Worm (Caenorhabditis elegans) whole organism, L3 larva: Measurements from ENCODE around the gene F57G8.7.

Source experiments
- ama-1 ChIP-seq: fragments of 150-350 bp; optimal IDR thresholded peaks from 2 replicates; lab custom pipeline; 2018
- ceh-82 ChIP-seq: fragments of 150-350 bp; optimal IDR thresholded peaks from 2 replicates; lab custom pipeline; 2014; ENCODE audit warnings: missing biosample characterization, missing genetic modification characterization
- elt-2 ChIP-seq: sonication (generic microtip); optimal IDR thresholded peaks from 2 replicates; lab custom pipeline; 2016; ENCODE audit warnings: missing genetic modification reagents, mild to moderate bottlenecking, missing genetic modification characterization, missing compliant biosample characterization
- fkh-2 ChIP-seq: fragments of 150-350 bp; optimal IDR thresholded peaks from 2 replicates; lab custom pipeline; 2014; ENCODE audit warnings: missing biosample characterization, missing genetic modification reagents, missing genetic modification characterization
- jun-1 ChIP-seq: fragments of 150-350 bp; optimal IDR thresholded peaks from 2 replicates; lab custom pipeline; 2014; ENCODE audit warnings: missing biosample characterization, missing genetic modification reagents, missing genetic modification characterization
- nhr-11 ChIP-seq: fragments of 150-350 bp; optimal IDR thresholded peaks from 2 replicates; lab custom pipeline; 2014; ENCODE audit warnings: missing biosample characterization, missing genetic modification characterization
- nhr-237 ChIP-seq: fragments of 150-350 bp; optimal IDR thresholded peaks from 2 replicates; lab custom pipeline; 2014; ENCODE audit warnings: missing biosample characterization, missing genetic modification characterization
- snpc-4 ChIP-seq: fragments of 150-350 bp; optimal IDR thresholded peaks from 2 replicates; lab custom pipeline; 2014; ENCODE audit warnings: missing biosample characterization, missing genetic modification characterization
- unc-62 ChIP-seq: fragments of 150-350 bp; sonication (generic microtip); optimal IDR thresholded peaks from 4 replicates; lab custom pipeline; 2014; ENCODE audit warnings: missing biosample characterization, missing genetic modification reagents, missing genetic modification characterization
- ztf-11 ChIP-seq: fragments of 150-350 bp; optimal IDR thresholded peaks from 2 replicates; lab custom pipeline; 2014; ENCODE audit warnings: missing biosample characterization, missing genetic modification characterization

- TF ChIP-seq elt-2 (tag; lab: Kevin White, UChicago) (no peak), nhr-237 (tag; lab: Kevin White, UChicago) (no peak), ztf-11 (no peak), snpc-4 (no peak), ama-1 (lab: Kevin White, UChicago) (no peak), unc-62 (GFP tag; lab: Kevin White, UChicago) (no peak), fkh-2 (no peak), ceh-82 (tag; lab: Kevin White, UChicago) (no peak), jun-1 (tag; lab: Kevin White, UChicago) (no peak), nhr-11 (tag; lab: Kevin White, UChicago) (no peak)
Measured at ce11 chrV:16356798-16357197, 27.8 kb downstream of the F57G8.7 start.
